Fruit fly (Drosophila melanogaster): ENCODE data around the gene Fcp3C.

Fcp3C gene

DNA sequence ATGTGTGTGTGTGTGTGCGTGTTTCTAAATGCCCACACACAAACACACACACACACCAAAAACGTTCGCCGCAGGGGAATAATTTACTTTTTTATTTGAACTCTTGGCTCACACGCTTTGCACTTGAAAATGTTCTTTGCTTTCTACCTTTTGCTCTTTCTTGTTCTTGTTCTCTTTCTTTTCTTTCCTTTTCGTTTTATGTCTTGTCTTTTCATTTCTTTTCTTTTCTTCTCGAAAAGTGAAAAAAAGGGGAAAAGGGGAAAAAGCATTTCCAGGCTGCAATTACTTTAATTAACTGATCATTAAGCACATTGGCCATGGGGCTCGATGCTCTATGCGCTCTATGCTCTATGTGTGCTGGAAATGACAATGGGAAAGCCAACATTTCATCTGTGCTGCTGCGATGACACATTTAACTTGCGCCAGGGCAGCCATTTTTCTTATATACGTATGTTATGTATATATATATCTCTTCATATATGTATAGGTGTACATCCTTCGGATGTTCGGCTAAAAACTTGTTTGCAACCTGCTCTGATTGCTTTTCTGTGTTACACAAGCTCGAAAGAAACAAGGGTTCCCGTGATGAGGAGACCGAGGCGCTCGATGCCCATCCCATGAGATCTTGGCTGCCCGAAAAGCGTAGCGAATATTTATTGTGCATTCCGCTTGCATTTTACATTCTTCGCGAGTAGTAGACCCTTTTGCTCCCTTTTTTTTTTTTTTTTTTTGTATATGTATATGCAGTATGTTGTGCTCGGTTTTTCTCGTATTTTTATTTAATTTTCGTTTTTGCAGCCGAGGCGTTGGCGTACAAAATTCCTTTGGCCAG, 23.4 kb downstream of the Fcp3C start:
- TF ChIP-seq pan (optimal IDR thresholded peaks at IDR 0.05) (no peak), psq (GFP tag; optimal IDR thresholded peaks at IDR 0.05) (peak; percentile 89), Dif (GFP tag; optimal IDR thresholded peaks at IDR 0.05; ENCODE audit: partially characterized antibody) (no peak), fru (GFP tag; optimal IDR thresholded peaks at IDR 0.05) (peak; percentile 29), Rel (GFP tag; optimal IDR thresholded peaks at IDR 0.05) (peak; percentile 38), Rel (tag; optimal IDR thresholded peaks at IDR 0.05) (no peak), CrebA (GFP tag; optimal IDR thresholded peaks at IDR 0.05; ENCODE audit: borderline replicate concordance) (peak; percentile 65)

DNA sequence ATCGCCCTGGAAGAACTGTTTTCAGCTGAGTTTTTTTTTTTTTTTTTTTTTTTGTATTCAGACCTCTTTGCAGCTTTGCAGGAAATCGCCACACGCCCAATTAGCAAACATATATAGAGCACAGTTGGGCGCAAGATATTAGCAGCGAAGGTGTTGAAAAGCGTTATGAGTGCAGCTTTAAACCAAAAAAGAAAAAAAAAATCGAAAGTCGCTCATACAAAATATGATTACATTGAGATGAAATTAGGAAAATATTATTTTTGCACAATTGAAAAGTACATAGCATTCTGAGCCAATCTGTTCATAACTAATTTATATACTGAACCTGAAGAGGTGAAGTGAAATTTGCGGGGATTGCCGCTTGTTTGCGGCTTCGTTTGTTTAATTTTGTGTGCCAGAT, 27.3 kb downstream of the Fcp3C start:
- TF ChIP-seq psq (GFP tag; optimal IDR thresholded peaks at IDR 0.05) (peak; percentile 38), h (GFP tag; optimal IDR thresholded peaks at IDR 0.05) (peak; percentile 73), Rel (GFP tag; optimal IDR thresholded peaks at IDR 0.05) (no peak), Rel (tag; optimal IDR thresholded peaks at IDR 0.05) (no peak), N (GFP tag; optimal IDR thresholded peaks at IDR 0.05) (no peak), rgr (GFP tag; optimal IDR thresholded peaks at IDR 0.05) (peak; percentile 40), dl (GFP tag; optimal IDR thresholded peaks at IDR 0.05; ENCODE audit: insufficient read depth in 1 of 2, partially characterized antibody in 2 of 2) (no peak), Myc (optimal IDR thresholded peaks at IDR 0.05) (no peak), woc (GFP tag; optimal IDR thresholded peaks at IDR 0.05) (peak; percentile 47), Vsx2 (GFP tag; optimal IDR thresholded peaks at IDR 0.05; ENCODE audit: partially characterized antibody) (no peak), jim (GFP tag; optimal IDR thresholded peaks at IDR 0.05) (no peak), pan (optimal IDR thresholded peaks at IDR 0.05) (no peak), ey (GFP tag; optimal IDR thresholded peaks at IDR 0.05) (peak; percentile 50), br (GFP tag; optimal IDR thresholded peaks at IDR 0.05) (peak; percentile 26), CG9705 (GFP tag; optimal IDR thresholded peaks at IDR 0.05) (no peak), brk (GFP tag; optimal IDR thresholded peaks at IDR 0.05) (peak; percentile 20), OdsH (GFP tag; optimal IDR thresholded peaks at IDR 0.05) (peak; percentile 40), dsf (GFP tag; optimal IDR thresholded peaks at IDR 0.05; ENCODE audit: borderline replicate concordance) (no peak), Sp1 (GFP tag; optimal IDR thresholded peaks at IDR 0.05) (peak; percentile 5), sv (GFP tag; optimal IDR thresholded peaks at IDR 0.05) (no peak), Hr78 (GFP tag; optimal IDR thresholded peaks at IDR 0.05) (no peak), GATAd (GFP tag; optimal IDR thresholded peaks at IDR 0.05) (no peak), Dif (GFP tag; optimal IDR thresholded peaks at IDR 0.05; ENCODE audit: partially characterized antibody) (no peak), Dfd (GFP tag; optimal IDR thresholded peaks at IDR 0.05) (no peak), CG32264 (GFP tag; optimal IDR thresholded peaks at IDR 0.05) (no peak), foxo (GFP tag; optimal IDR thresholded peaks at IDR 0.05) (peak in 1 of 2 experiments; percentile 77), Hnf4 (GFP tag; optimal IDR thresholded peaks at IDR 0.05) (peak; percentile 41), Mio (GFP tag; optimal IDR thresholded peaks at IDR 0.05) (no peak), Jra (GFP tag; optimal IDR thresholded peaks at IDR 0.05) (no peak), usp (GFP tag; optimal IDR thresholded peaks at IDR 0.05) (no peak), fru (GFP tag; optimal IDR thresholded peaks at IDR 0.05) (peak; percentile 67), tai (GFP tag; optimal IDR thresholded peaks at IDR 0.05) (peak; percentile 54), sage (GFP tag; optimal IDR thresholded peaks at IDR 0.05) (peak; percentile 9), Hr83 (GFP tag; optimal IDR thresholded peaks at IDR 0.05; ENCODE audit: poor library complexity, severe bottlenecking) (no peak), dmrt93B (GFP tag; optimal IDR thresholded peaks at IDR 0.05) (peak; percentile 42), lola (GFP tag; optimal IDR thresholded peaks at IDR 0.05) (no peak), HLH106 (tag; optimal IDR thresholded peaks at IDR 0.05) (peak; percentile 36), Abd-B (GFP tag; optimal IDR thresholded peaks at IDR 0.05) (no peak), CrebA (GFP tag; optimal IDR thresholded peaks at IDR 0.05; ENCODE audit: borderline replicate concordance) (no peak)
